Fruit fly (Drosophila melanogaster): ENCODE data around the gene CG14391.

DNA sequence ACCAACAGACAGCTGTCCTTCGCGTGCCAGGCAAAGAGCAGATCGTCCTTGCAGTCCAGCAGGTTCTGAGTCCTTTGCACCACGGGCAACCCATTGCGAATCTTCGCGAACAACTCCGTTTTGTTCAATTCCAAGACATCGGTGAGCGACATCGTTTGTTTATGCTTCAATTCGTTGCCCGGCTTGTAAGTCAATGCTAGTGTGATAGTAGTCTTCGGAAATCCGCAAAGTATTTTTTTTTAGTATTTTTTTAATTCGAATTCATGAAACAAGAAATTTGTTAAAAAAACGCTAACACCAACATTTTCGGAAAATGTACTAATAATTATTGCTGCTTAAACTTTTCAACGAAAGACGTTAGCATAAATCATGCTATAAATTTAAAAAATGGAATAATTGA, 15.8 kb downstream of the CG14391 start, which contains the start of gene mbo:
- TF ChIP-seq CG1792 (GFP tag; optimal IDR thresholded peaks at IDR 0.05) (no peak), scrt (GFP tag; optimal IDR thresholded peaks at IDR 0.05) (no peak), Abd-B (GFP tag; optimal IDR thresholded peaks at IDR 0.05) (no peak), wdn (GFP tag; IDR thresholded peaks at IDR 0.05) (no peak), Bgb (GFP tag; IDR thresholded peaks at IDR 0.05; ENCODE audit: partially characterized antibody) (no peak)
